Worm (Caenorhabditis elegans): ENCODE data around the gene D1086.18.

DNA sequence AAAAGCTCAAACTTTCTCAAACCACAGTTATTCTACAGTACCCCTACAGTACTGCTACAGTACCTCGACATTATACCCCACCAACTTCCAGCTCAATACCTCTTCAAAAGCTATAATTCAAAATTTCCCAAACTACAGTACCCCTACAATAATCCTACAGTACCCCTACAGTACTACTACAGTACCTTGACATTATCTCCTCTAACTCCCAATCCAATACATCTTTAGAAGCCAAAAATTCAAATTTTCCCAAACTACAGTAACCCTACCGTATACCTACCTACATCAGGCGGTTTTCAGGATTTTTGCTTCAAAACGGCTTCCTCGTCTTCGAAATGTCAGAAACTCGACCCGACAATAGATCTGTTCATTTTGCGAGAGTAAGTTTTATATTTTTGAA is 28.1 kb upstream of the D1086.18 start, which contains the start of gene F58D12.3:
- TF ChIP-seq lin-39 (tag; optimal IDR thresholded peaks at IDR 0.05) (no peak), nhr-76 (tag; optimal IDR thresholded peaks at IDR 0.05) (no peak), nfya-1 (tag; optimal IDR thresholded peaks at IDR 0.05; ENCODE audit: insufficient read depth) (no peak), nhr-28 (tag; optimal IDR thresholded peaks at IDR 0.05) (no peak), ztf-11 (tag; optimal IDR thresholded peaks at IDR 0.05) (no peak), unc-39 (tag; optimal IDR thresholded peaks at IDR 0.05) (no peak), lin-15B (tag; optimal IDR thresholded peaks at IDR 0.05) (no peak), nhr-11 (tag; optimal IDR thresholded peaks at IDR 0.05) (no peak), fos-1 (tag; optimal IDR thresholded peaks at IDR 0.05) (no peak), ceh-16 (tag; optimal IDR thresholded peaks at IDR 0.05) (no peak), ztf-4 (tag; optimal IDR thresholded peaks at IDR 0.05) (no peak)
